Fruit fly (Drosophila melanogaster) whole organism, adult: ENCODE results near the gene E2f1.

Experiments used
- CG5204 ChIP-seq: fragments of 200-800 bp; sonication (Bioruptor generic); optimal IDR thresholded peaks from 2 replicates; lab custom pipeline; 2016; ENCODE audit warnings: missing biosample characterization, missing genetic modification characterization
- CG7045 ChIP-seq: fragments of 200-800 bp; sonication (Bioruptor generic); optimal IDR thresholded peaks from 2 replicates; lab custom pipeline; 2017; ENCODE audit warnings: missing biosample characterization, mild to moderate bottlenecking, missing genetic modification characterization
- CG7101 ChIP-seq: fragments of 200-800 bp; sonication (Bioruptor generic); optimal IDR thresholded peaks from 2 replicates; lab custom pipeline; 2018; ENCODE audit warnings: missing biosample characterization, mild to moderate bottlenecking, missing genetic modification characterization, moderate library complexity
- cic ChIP-seq: fragments of 200-800 bp; sonication (Bioruptor generic); optimal IDR thresholded peaks from 2 replicates; lab custom pipeline; 2017; ENCODE audit warnings: missing biosample characterization, mild to moderate bottlenecking, missing genetic modification characterization, moderate library complexity
- kay ChIP-seq: fragments of 200-800 bp; sonication (Bioruptor generic); peaks from one replicate; lab custom pipeline; 2016; ENCODE audit warnings: missing biosample characterization, missing genetic modification characterization, borderline replicate concordance
- tj ChIP-seq: fragments of 200-800 bp; sonication (Bioruptor generic); optimal IDR thresholded peaks from 3 replicates; lab custom pipeline; 2017; ENCODE audit warnings: missing biosample characterization, mild to moderate bottlenecking, missing genetic modification characterization, moderate library complexity
- toe ChIP-seq: fragments of 200-800 bp; sonication (Bioruptor generic); optimal IDR thresholded peaks from 2 replicates; lab custom pipeline; 2016; ENCODE audit warnings: missing biosample characterization, missing genetic modification characterization

- TF ChIP-seq CG5204 (no peak), tj (GFP tag; lab: Kevin White, UChicago) (no peak), CG7101 (no peak), CG7045 (GFP tag; lab: Kevin White, UChicago) (no peak), cic (GFP tag; lab: Kevin White, UChicago) (no peak), kay (no peak), toe (GFP tag; lab: Kevin White, UChicago) (no peak)
Measured at dm6 chr3R:21621448-21621847, 39.2 kb downstream of the E2f1 start.
